Fruit fly (Drosophila melanogaster) whole organism, embryonic: ENCODE data around the gene CG11737.

Source experiments
- Atf-2 ChIP-seq: fragments of 200-800 bp; sonication (Bioruptor generic); optimal IDR thresholded peaks from 2 replicates; lab custom pipeline; 2016; ENCODE audit warnings: missing biosample characterization, missing genetic modification characterization
- CG11085 ChIP-seq: fragments of 200-800 bp; sonication (Bioruptor generic); IDR thresholded peaks from 2 replicates; pipeline ENCODE4 v1.3.6; 2022; ENCODE audit warnings: missing biosample characterization, missing genetic modification characterization
- CG11504 ChIP-seq: fragments of 200-800 bp; sonication (Bioruptor generic); optimal IDR thresholded peaks from 3 replicates; lab custom pipeline; 2019; ENCODE audit warnings: missing biosample characterization, mild to moderate bottlenecking, missing genetic modification characterization, moderate library complexity
- CG11695 ChIP-seq: fragments of 200-800 bp; sonication (Bioruptor generic); IDR thresholded peaks from 3 replicates; pipeline ENCODE4 v1.3.6; 2022; ENCODE audit warnings: missing biosample characterization, missing genetic modification characterization
- CG1602 ChIP-seq: fragments of 200-800 bp; sonication (Bioruptor generic); optimal IDR thresholded peaks from 3 replicates; lab custom pipeline; 2016; ENCODE audit warnings: missing biosample characterization, missing genetic modification characterization
- CG1647 ChIP-seq: fragments of 200-800 bp; sonication (Bioruptor generic); optimal IDR thresholded peaks from 3 replicates; lab custom pipeline; 2016; ENCODE audit warnings: missing biosample characterization, missing genetic modification characterization
- CG16863 ChIP-seq: fragments of 200-800 bp; sonication (Bioruptor generic); optimal IDR thresholded peaks from 3 replicates; lab custom pipeline; 2016; ENCODE audit warnings: missing biosample characterization, missing genetic modification characterization
- CG1792 ChIP-seq: fragments of 200-800 bp; sonication (Bioruptor generic); optimal IDR thresholded peaks from 2 replicates; lab custom pipeline; 2016; ENCODE audit warnings: missing biosample characterization, missing genetic modification characterization
- CG18011 ChIP-seq: fragments of 200-800 bp; sonication (Bioruptor generic); optimal IDR thresholded peaks from 2 replicates; lab custom pipeline; 2017; ENCODE audit warnings: missing biosample characterization, missing genetic modification characterization, mild to moderate bottlenecking, moderate library complexity, missing genotype
- CG18262 ChIP-seq: fragments of 200-800 bp; optimal IDR thresholded peaks from 3 replicates; lab custom pipeline; 2019; ENCODE audit warnings: missing biosample characterization, mild to moderate bottlenecking, missing genetic modification characterization, moderate library complexity
- CG18476 ChIP-seq: fragments of 200-800 bp; sonication (Bioruptor generic); optimal IDR thresholded peaks from 2 replicates; lab custom pipeline; 2016; ENCODE audit warnings: missing biosample characterization, mild to moderate bottlenecking, missing genetic modification characterization
- CG30020 ChIP-seq: fragments of 200-800 bp; optimal IDR thresholded peaks from 2 replicates; lab custom pipeline; 2019; ENCODE audit warnings: missing biosample characterization, mild to moderate bottlenecking, missing genetic modification characterization, moderate library complexity
- CG3065 ChIP-seq: fragments of 200-800 bp; sonication (Bioruptor generic); optimal IDR thresholded peaks from 2 replicates; lab custom pipeline; 2016; ENCODE audit warnings: missing biosample characterization, missing genetic modification characterization
- CG3407 ChIP-seq: fragments of 200-800 bp; sonication (Bioruptor generic); optimal IDR thresholded peaks from 2 replicates; lab custom pipeline; 2018; ENCODE audit warnings: missing biosample characterization, mild to moderate bottlenecking, missing genetic modification characterization
- CG4424 ChIP-seq: fragments of 200-800 bp; sonication (Bioruptor generic); optimal IDR thresholded peaks from 3 replicates; lab custom pipeline; 2016; ENCODE audit warnings: missing biosample characterization, missing genetic modification characterization
- CG4617 ChIP-seq: fragments of 200-800 bp; sonication (Bioruptor generic); optimal IDR thresholded peaks from 3 replicates; lab custom pipeline; 2016; ENCODE audit warnings: missing biosample characterization, missing genetic modification characterization, borderline replicate concordance
- CG4820 ChIP-seq: fragments of 200-800 bp; sonication (Bioruptor generic); optimal IDR thresholded peaks from 3 replicates; lab custom pipeline; 2016; ENCODE audit warnings: missing biosample characterization, missing genetic modification characterization
- CG5245 ChIP-seq: fragments of 200-800 bp; sonication (Bioruptor generic); optimal IDR thresholded peaks from 3 replicates; lab custom pipeline; 2016; ENCODE audit warnings: missing biosample characterization, missing genetic modification characterization
- CG6254 ChIP-seq: fragments of 200-800 bp; sonication (Bioruptor generic); optimal IDR thresholded peaks from 3 replicates; lab custom pipeline; 2017; ENCODE audit warnings: mild to moderate bottlenecking, missing biosample characterization, missing genetic modification reagents, missing genetic modification characterization
- CG7963 ChIP-seq: fragments of 200-800 bp; sonication (Bioruptor generic); IDR thresholded peaks from 3 replicates; pipeline ENCODE4 v1.3.6; 2022; ENCODE audit warnings: missing biosample characterization, missing genetic modification characterization; ENCODE audit not compliant: partially characterized antibody
- CG8089 ChIP-seq: fragments of 200-800 bp; sonication (Bioruptor generic); optimal IDR thresholded peaks from 3 replicates; lab custom pipeline; 2016; ENCODE audit warnings: missing biosample characterization, missing genetic modification characterization
- CG8359 ChIP-seq: fragments of 200-800 bp; sonication (Bioruptor generic); optimal IDR thresholded peaks from 2 replicates; lab custom pipeline; 2017; ENCODE audit warnings: missing biosample characterization, mild to moderate bottlenecking, missing genetic modification characterization, borderline replicate concordance
- Dip3 ChIP-seq: fragments of 200-800 bp; sonication (Bioruptor generic); optimal IDR thresholded peaks from 3 replicates; lab custom pipeline; 2016; ENCODE audit warnings: missing biosample characterization, missing genetic modification characterization
- Eip74EF ChIP-seq, 2 experiments: fragments of 200-800 bp in 1 of 2; fragments of >200 bp in 1 of 2; sonication (Bioruptor generic) in 1 of 2; optimal IDR thresholded peaks; 2 replicates each; lab custom pipeline; 2017 to 2019; ENCODE audit warnings: missing biosample characterization in 2 of 2, missing genetic modification characterization in 2 of 2, mild to moderate bottlenecking in 1 of 2, moderate library complexity in 1 of 2
- Hr51 ChIP-seq, 2 experiments: fragments of 200-800 bp; sonication (Bioruptor generic); optimal IDR thresholded peaks; 2 replicates in 1 of 2; 3 replicates in 1 of 2; lab custom pipeline; 2016 to 2018; ENCODE audit warnings: missing biosample characterization in 2 of 2, missing genetic modification characterization in 2 of 2, mild to moderate bottlenecking in 1 of 2, moderate library complexity in 1 of 2
- Lhr ChIP-seq: fragments of 200-800 bp; sonication (Bioruptor generic); optimal IDR thresholded peaks from 3 replicates; lab custom pipeline; 2017; ENCODE audit warnings: mild to moderate bottlenecking, missing biosample characterization, missing genetic modification reagents, missing genetic modification characterization
- NC2α ChIP-seq: fragments of 200-800 bp; sonication (Bioruptor generic); optimal IDR thresholded peaks from 2 replicates; lab custom pipeline; 2016; ENCODE audit warnings: missing biosample characterization, missing genetic modification characterization
- Poxn ChIP-seq: fragments of 200-800 bp; sonication (Bioruptor generic); IDR thresholded peaks from 2 replicates; pipeline ENCODE4 v1.3.6; 2022; ENCODE audit warnings: missing biosample characterization, missing genetic modification characterization
- Spps ChIP-seq: fragments of 200-800 bp; sonication (Bioruptor generic); optimal IDR thresholded peaks from 2 replicates; lab custom pipeline; 2018; ENCODE audit warnings: missing biosample characterization, mild to moderate bottlenecking, missing genetic modification characterization
- Stat92E ChIP-seq, 3 experiments: fragments of >200 bp in 2 of 3; fragments of 200-800 bp in 1 of 3; sonication (Bioruptor generic) in 1 of 3; optimal IDR thresholded peaks; 2 replicates each; lab custom pipeline; 2017 to 2019; ENCODE audit warnings: missing biosample characterization in 3 of 3, missing genetic modification characterization in 3 of 3, mild to moderate bottlenecking in 1 of 3, moderate library complexity in 1 of 3
- TFAM ChIP-seq: fragments of 200-800 bp; sonication (Bioruptor generic); optimal IDR thresholded peaks from 2 replicates; lab custom pipeline; 2017; ENCODE audit warnings: missing biosample characterization, missing genetic modification characterization, inconsistent platforms
- Taf1 ChIP-seq: fragments of 200-800 bp; sonication (Bioruptor generic); IDR thresholded peaks from 2 replicates; pipeline ENCODE4 v1.3.6; 2022; ENCODE audit warnings: missing biosample characterization, missing genetic modification characterization
- az2 ChIP-seq: fragments of 200-800 bp; sonication (Bioruptor generic); optimal IDR thresholded peaks from 3 replicates; lab custom pipeline; 2016; ENCODE audit warnings: missing biosample characterization, missing genetic modification characterization
- bigmax ChIP-seq: fragments of 200-800 bp; sonication (Bioruptor generic); optimal IDR thresholded peaks from 2 replicates; lab custom pipeline; 2018; ENCODE audit warnings: missing biosample characterization, mild to moderate bottlenecking, missing genetic modification characterization
- chn ChIP-seq: fragments of 200-800 bp; sonication (Bioruptor generic); optimal IDR thresholded peaks from 2 replicates; lab custom pipeline; 2016; ENCODE audit warnings: missing biosample characterization, missing genetic modification characterization
- dati ChIP-seq: fragments of 200-800 bp; sonication (Bioruptor generic); IDR thresholded peaks from 2 replicates; pipeline ENCODE4 v1.3.6; 2022; ENCODE audit warnings: missing biosample characterization, missing genetic modification characterization
- ems ChIP-seq: fragments of 200-800 bp; sonication (Bioruptor generic); optimal IDR thresholded peaks from 3 replicates; lab custom pipeline; 2016; ENCODE audit warnings: missing biosample characterization, missing genetic modification characterization
- exex ChIP-seq: fragments of 200-800 bp; sonication (Bioruptor generic); optimal IDR thresholded peaks from 4 replicates; lab custom pipeline; 2018; ENCODE audit warnings: missing biosample characterization, mild to moderate bottlenecking, missing genetic modification characterization, moderate library complexity
- gcm ChIP-seq: fragments of 200-800 bp; sonication (Bioruptor generic); optimal IDR thresholded peaks from 2 replicates; lab custom pipeline; 2019; ENCODE audit warnings: missing biosample characterization, mild to moderate bottlenecking, missing genetic modification characterization, moderate library complexity
- hkb ChIP-seq, 2 experiments: fragments of 200-800 bp in 1 of 2; fragments of >200 bp in 1 of 2; sonication (Bioruptor generic) in 1 of 2; IDR thresholded peaks in 1 of 2; optimal IDR thresholded peaks in 1 of 2; 2 replicates each; pipeline versions ENCODE4 v1.3.6 to Lab custom; 2017 to 2022; ENCODE audit warnings: missing biosample characterization in 1 of 2, missing genetic modification characterization in 1 of 2
- inv ChIP-seq: fragments of 200-800 bp; sonication (Bioruptor generic); IDR thresholded peaks from 2 replicates; pipeline ENCODE4 v1.3.6; 2022; ENCODE audit warnings: missing biosample characterization, missing genetic modification characterization; ENCODE audit not compliant: partially characterized antibody
- oc ChIP-seq: fragments of 200-800 bp; sonication (Bioruptor generic); optimal IDR thresholded peaks from 2 replicates; lab custom pipeline; 2018; ENCODE audit warnings: missing biosample characterization, mild to moderate bottlenecking, missing genetic modification characterization, moderate library complexity
- pfk ChIP-seq: fragments of 200-800 bp; sonication (Bioruptor generic); optimal IDR thresholded peaks from 2 replicates; lab custom pipeline; 2018; ENCODE audit warnings: missing biosample characterization, mild to moderate bottlenecking, missing genetic modification characterization, moderate library complexity
- phol ChIP-seq: fragments of 200-800 bp; sonication (Bioruptor generic); optimal IDR thresholded peaks from 3 replicates; lab custom pipeline; 2018; ENCODE audit warnings: missing biosample characterization, mild to moderate bottlenecking, missing genetic modification characterization, moderate library complexity
- sc ChIP-seq, 3 experiments: fragments of >200 bp in 2 of 3; fragments of 200-800 bp in 1 of 3; sonication (Bioruptor generic) in 1 of 3; optimal IDR thresholded peaks; 2 replicates in 2 of 3; 3 replicates in 1 of 3; lab custom pipeline; 2017; ENCODE audit warnings: mild to moderate bottlenecking in 1 of 3, missing biosample characterization in 1 of 3, missing genetic modification characterization in 1 of 3, missing genetic modification reagents in 1 of 3
- slp2 ChIP-seq: fragments of 200-800 bp; sonication (Bioruptor generic); optimal IDR thresholded peaks from 2 replicates; lab custom pipeline; 2016; ENCODE audit warnings: missing biosample characterization, missing genetic modification characterization
- stc ChIP-seq: fragments of 200-800 bp; sonication (Bioruptor generic); IDR thresholded peaks from 2 replicates; pipeline ENCODE4 v1.3.6; 2022; ENCODE audit warnings: missing biosample characterization, missing genetic modification characterization
- tin ChIP-seq: fragments of 200-800 bp; sonication (Bioruptor generic); optimal IDR thresholded peaks from 3 replicates; lab custom pipeline; 2016; ENCODE audit warnings: missing biosample characterization, missing genetic modification characterization
- twi ChIP-seq: fragments of 200-800 bp; optimal IDR thresholded peaks from 2 replicates; lab custom pipeline; 2019; ENCODE audit warnings: missing biosample characterization, mild to moderate bottlenecking, missing genetic modification characterization, moderate library complexity
- zf30C ChIP-seq: fragments of 200-800 bp; sonication (Bioruptor generic); optimal IDR thresholded peaks from 3 replicates; lab custom pipeline; 2018; ENCODE audit warnings: missing biosample characterization, mild to moderate bottlenecking, missing genetic modification characterization

Gene CG11737

DNA sequence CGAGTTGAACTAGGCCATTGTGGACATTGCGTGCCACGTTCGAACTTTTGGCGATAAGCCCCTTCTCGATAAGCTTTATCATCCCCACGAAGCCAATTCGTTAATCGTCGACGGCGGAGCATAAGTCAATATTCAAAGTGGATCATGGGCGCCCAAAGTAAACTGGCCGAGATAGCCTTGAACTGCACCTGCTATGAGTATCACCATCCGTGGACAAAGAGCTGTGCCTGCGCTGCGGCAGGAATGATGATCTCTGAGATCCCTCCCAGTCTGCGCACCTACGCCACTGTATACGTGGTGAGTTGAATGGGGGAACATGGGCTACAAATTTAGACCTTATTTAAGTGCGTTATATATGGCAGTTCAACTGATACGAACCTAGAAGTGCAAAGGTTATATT is 6.6 kb downstream of the CG11737 start (continued):
- no peak for TF ChIP-seq CG8359
- no peak for TF ChIP-seq CG7963
- TF ChIP-seq Dip3, result peak; percentile 37
- TF ChIP-seq CG11695 (GFP tag; lab: Robert Waterston, UW), result no peak; the same call in 2 of the 3 replicates
- no peak for TF ChIP-seq CG18262 (tag; lab: Kevin White, UChicago)
- no peak for TF ChIP-seq gcm (GFP tag; lab: Kevin White, UChicago)
- TF ChIP-seq CG30020 (tag; lab: Kevin White, UChicago), result no peak
- TF ChIP-seq Poxn (GFP tag; lab: Robert Waterston, UW), result no peak
- no peak for TF ChIP-seq chn (GFP tag; lab: Kevin White, UChicago)
- no peak for TF ChIP-seq Hr51 (GFP tag; optimal IDR thresholded peaks at IDR 0.05; lab: Kevin White, UChicago)
- TF ChIP-seq CG6254 (GFP tag; lab: Kevin White, UChicago), result no peak
- no peak for TF ChIP-seq CG18011 (GFP tag; lab: Kevin White, UChicago)
- TF ChIP-seq CG16863 (GFP tag; lab: Kevin White, UChicago), result no peak
- no peak for TF ChIP-seq Spps (tag; lab: Kevin White, UChicago)
- no peak for TF ChIP-seq CG4617
- no peak for TF ChIP-seq pfk (GFP tag; lab: Kevin White, UChicago)
- no peak for TF ChIP-seq bigmax (GFP tag; lab: Kevin White, UChicago)
- TF ChIP-seq CG3065, result no peak
- no peak for TF ChIP-seq CG5245 (GFP tag; lab: Kevin White, UChicago)
- no peak for TF ChIP-seq Atf-2 (GFP tag; lab: Kevin White, UChicago)
- no peak for TF ChIP-seq sc (optimal IDR thresholded peaks at IDR 0.05; lab: Kevin White, UChicago)
- no peak for TF ChIP-seq sc (GFP tag; optimal IDR thresholded peaks at IDR 0.05; lab: Kevin White, UChicago)
- TF ChIP-seq Lhr, result no peak
- TF ChIP-seq Eip74EF (GFP tag; optimal IDR thresholded peaks at IDR 0.05; lab: Kevin White, UChicago), result no peak
- TF ChIP-seq az2 (GFP tag; lab: Kevin White, UChicago), result no peak
- no peak for TF ChIP-seq CG8089
- TF ChIP-seq zf30C (GFP tag; lab: Kevin White, UChicago), result no peak
- no peak for TF ChIP-seq CG1647 (GFP tag; lab: Kevin White, UChicago)
- TF ChIP-seq CG18476, result no peak
- no peak for TF ChIP-seq TFAM (GFP tag; lab: Kevin White, UChicago)
- no peak for TF ChIP-seq stc (GFP tag; lab: Robert Waterston, UW)
- TF ChIP-seq phol (tag; lab: Kevin White, UChicago), result no peak
- no peak for TF ChIP-seq CG4424 (GFP tag; lab: Kevin White, UChicago)
- TF ChIP-seq dati (GFP tag; lab: Robert Waterston, UW), result no peak
- no peak for TF ChIP-seq CG4820 (GFP tag; lab: Kevin White, UChicago)
- TF ChIP-seq CG1602 (GFP tag; lab: Kevin White, UChicago), result no peak
- no peak for TF ChIP-seq tin (GFP tag; lab: Kevin White, UChicago)
- no peak for TF ChIP-seq inv
- peak; percentile 39 for TF ChIP-seq CG11504
- no peak for TF ChIP-seq hkb (optimal IDR thresholded peaks at IDR 0.05; lab: Kevin White, UChicago)
- TF ChIP-seq hkb (GFP tag; IDR thresholded peaks at IDR 0.05; lab: Robert Waterston, UW), result peak; percentile 50
- no peak for TF ChIP-seq slp2
- TF ChIP-seq Taf1, result no peak
- TF ChIP-seq NC2α (GFP tag; lab: Kevin White, UChicago), result no peak
- TF ChIP-seq CG1792 (GFP tag; lab: Kevin White, UChicago), result no peak
- no peak for TF ChIP-seq ems (GFP tag; lab: Kevin White, UChicago)
- TF ChIP-seq oc (tag; lab: Kevin White, UChicago), result no peak
- TF ChIP-seq exex (tag; lab: Kevin White, UChicago), result no peak
- no peak for TF ChIP-seq Stat92E (GFP tag; optimal IDR thresholded peaks at IDR 0.05; lab: Kevin White, UChicago)
- TF ChIP-seq CG11085 (GFP tag; lab: Robert Waterston, UW), result no peak
- TF ChIP-seq twi (tag; lab: Kevin White, UChicago), result no peak
- no peak for TF ChIP-seq CG3407 (GFP tag; lab: Kevin White, UChicago)
